Worm (Caenorhabditis elegans) whole organism, L2 larva: Measurements from ENCODE around the gene pges-2.

ENCODE experiments used
- ama-1 ChIP-seq: fragments of 150-350 bp; optimal IDR thresholded peaks from 2 replicates; lab custom pipeline; 2018; ENCODE audit warnings: inconsistent platforms
- ceh-82 ChIP-seq: fragments of 150-350 bp; optimal IDR thresholded peaks from 2 replicates; lab custom pipeline; 2014; ENCODE audit warnings: missing biosample characterization, missing genetic modification characterization
- lin-11 ChIP-seq: fragments of 150-350 bp; sonication (generic microtip); optimal IDR thresholded peaks from 2 replicates; lab custom pipeline; 2014; ENCODE audit warnings: missing biosample characterization, missing genetic modification characterization, inconsistent platforms, mixed read lengths
- lin-39 ChIP-seq: fragments of 150-350 bp; optimal IDR thresholded peaks from 2 replicates; lab custom pipeline; 2014; ENCODE audit warnings: missing biosample characterization, missing genetic modification reagents, missing genetic modification characterization
- lsy-2 ChIP-seq, 2 experiments: fragments of 150-350 bp in 1 of 2; sonication (generic microtip) in 1 of 2; optimal IDR thresholded peaks; 2 replicates each; lab custom pipeline; 2014 to 2017; ENCODE audit warnings: missing biosample characterization in 2 of 2, missing genetic modification characterization in 2 of 2
- nhr-12 ChIP-seq: fragments of 150-350 bp; optimal IDR thresholded peaks from 2 replicates; lab custom pipeline; 2014; ENCODE audit warnings: missing biosample characterization, missing genetic modification characterization
- nhr-77 ChIP-seq: fragments of 150-350 bp; optimal IDR thresholded peaks from 2 replicates; lab custom pipeline; 2014; ENCODE audit warnings: missing biosample characterization, missing genetic modification characterization
- skn-1 ChIP-seq: sonication (generic microtip); optimal IDR thresholded peaks from 2 replicates; lab custom pipeline; 2017; ENCODE audit warnings: missing biosample characterization, missing genetic modification characterization
- sma-9 ChIP-seq, 2 experiments: fragments of 150-350 bp in 1 of 2; sonication (generic microtip) in 1 of 2; optimal IDR thresholded peaks; 2 replicates each; lab custom pipeline; 2014 to 2016; ENCODE audit warnings: missing genetic modification characterization in 2 of 2, mild to moderate bottlenecking in 1 of 2, missing biosample characterization in 1 of 2, missing compliant biosample characterization in 1 of 2, missing genetic modification reagents in 1 of 2, moderate library complexity in 1 of 2
- unc-62 ChIP-seq: fragments of 150-350 bp; optimal IDR thresholded peaks from 2 replicates; lab custom pipeline; 2014; ENCODE audit warnings: missing biosample characterization, missing genetic modification reagents, missing genetic modification characterization

DNA sequence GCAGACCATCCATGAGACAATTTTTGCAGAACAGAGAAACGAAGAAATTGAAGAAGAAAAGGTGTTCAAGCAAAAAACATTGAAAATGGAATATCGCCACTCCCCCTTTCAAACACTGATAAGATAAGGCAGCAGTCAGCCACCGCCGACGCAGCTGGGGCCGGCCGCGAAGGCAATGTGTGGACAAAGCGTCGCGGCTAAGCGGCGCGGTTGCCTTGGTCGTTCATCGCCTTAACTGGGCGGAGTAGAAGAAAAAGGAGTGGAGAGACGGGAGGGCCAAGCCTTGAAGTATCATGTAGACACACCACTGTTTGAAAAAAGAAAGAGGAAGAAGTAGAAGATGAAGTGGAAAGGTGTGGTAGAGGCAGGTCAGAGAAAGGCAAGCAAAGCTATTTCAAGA lies 36.6 kb downstream of the pges-2 start:
- TF ChIP-seq sma-9 (GFP tag; optimal IDR thresholded peaks at IDR 0.05; lab: Kevin White, UChicago) (peak; percentile 28), sma-9 (tag; optimal IDR thresholded peaks at IDR 0.05; lab: Kevin White, UChicago) (no peak), lsy-2 (tag; optimal IDR thresholded peaks at IDR 0.05; lab: Kevin White, UChicago) (no peak), ama-1 (no peak), nhr-12 (tag; lab: Kevin White, UChicago) (no peak), unc-62 (no peak), lin-39 (tag; lab: Kevin White, UChicago) (no peak), ceh-82 (tag; lab: Kevin White, UChicago) (no peak), skn-1 (tag; lab: Kevin White, UChicago) (no peak), lin-11 (tag; lab: Kevin White, UChicago) (no peak), nhr-77 (tag; lab: Kevin White, UChicago) (no peak)
